Fruit fly (Drosophila melanogaster): ENCODE results near the gene trh.

The trh gene

dm6 chr3L:378072-378423 is 14.4 kb downstream of the trh start (continued):
- TF ChIP-seq CG4707 (GFP tag; optimal IDR thresholded peaks at IDR 0.05) (no peak), CG8924 (tag; optimal IDR thresholded peaks at IDR 0.05) (no peak), CG1603 (tag; optimal IDR thresholded peaks at IDR 0.05) (no peak), CG6175 (GFP tag; IDR thresholded peaks at IDR 0.05) (no peak), nerfin-1 (tag; optimal IDR thresholded peaks at IDR 0.05) (peak; percentile 55), rib (GFP tag; IDR thresholded peaks at IDR 0.05) (no peak), h (optimal IDR thresholded peaks at IDR 0.05) (no peak), CG33557 (GFP tag; optimal IDR thresholded peaks at IDR 0.05) (no peak), CG33213 (GFP tag; optimal IDR thresholded peaks at IDR 0.05) (no peak), gfzf (GFP tag; optimal IDR thresholded peaks at IDR 0.05) (no peak), gsb (GFP tag; IDR thresholded peaks at IDR 0.05) (no peak), vvl (GFP tag; IDR thresholded peaks at IDR 0.05) (peak; percentile 67), ind (GFP tag; optimal IDR thresholded peaks at IDR 0.05) (no peak), CG5180 (GFP tag; optimal IDR thresholded peaks at IDR 0.05) (no peak), CG30403 (GFP tag; optimal IDR thresholded peaks at IDR 0.05) (no peak), CG9609 (GFP tag; optimal IDR thresholded peaks at IDR 0.05) (peak; percentile 6), chif (GFP tag; optimal IDR thresholded peaks at IDR 0.05) (peak in 1 of 2 experiments; percentile 13), Dad (GFP tag; optimal IDR thresholded peaks at IDR 0.05) (no peak), CG11085 (GFP tag; IDR thresholded peaks at IDR 0.05) (no peak), CG34224 (GFP tag; IDR thresholded peaks at IDR 0.05; ENCODE audit: partially characterized antibody) (0 out of 3 replicates have a peak, but pooled peaks have one; percentile 39), Mrtf (GFP tag; IDR thresholded peaks at IDR 0.05) (no peak), dmrt11E (tag; optimal IDR thresholded peaks at IDR 0.05) (no peak), CG4360 (GFP tag; IDR thresholded peaks at IDR 0.05) (peak; percentile 78), pho (GFP tag; optimal IDR thresholded peaks at IDR 0.05) (no peak), CG17802 (tag; optimal IDR thresholded peaks at IDR 0.05) (no peak), pum (GFP tag; optimal IDR thresholded peaks at IDR 0.05) (no peak), CG14860 (GFP tag; IDR thresholded peaks at IDR 0.05; ENCODE audit: partially characterized antibody) (peak; percentile 64), CG42726 (GFP tag; IDR thresholded peaks at IDR 0.05; ENCODE audit: partially characterized antibody) (0 out of 2 replicates have a peak, but pooled peaks have one; percentile 46), zfh2 (GFP tag; optimal IDR thresholded peaks at IDR 0.05) (no peak), zf30C (GFP tag; optimal IDR thresholded peaks at IDR 0.05) (no peak), CG15073 (GFP tag; optimal IDR thresholded peaks at IDR 0.05) (no peak), corto (GFP tag; optimal IDR thresholded peaks at IDR 0.05) (no peak), Xbp1 (GFP tag; optimal IDR thresholded peaks at IDR 0.05) (no peak), jigr1 (GFP tag; IDR thresholded peaks at IDR 0.05) (no peak), CG8089 (GFP tag; optimal IDR thresholded peaks at IDR 0.05) (no peak), tup (GFP tag; optimal IDR thresholded peaks at IDR 0.05) (no peak), CG1529 (GFP tag; optimal IDR thresholded peaks at IDR 0.05) (no peak), emc (GFP tag; optimal IDR thresholded peaks at IDR 0.05) (no peak), ara (GFP tag; IDR thresholded peaks at IDR 0.05) (no peak), CG9437 (GFP tag; optimal IDR thresholded peaks at IDR 0.05) (no peak), prd (optimal IDR thresholded peaks at IDR 0.05) (no peak), prd (GFP tag; IDR thresholded peaks at IDR 0.05) (no peak), Fer1 (GFP tag; optimal IDR thresholded peaks at IDR 0.05) (no peak), tin (GFP tag; optimal IDR thresholded peaks at IDR 0.05) (no peak), Hr39 (optimal IDR thresholded peaks at IDR 0.05) (no peak), lilli (GFP tag; optimal IDR thresholded peaks at IDR 0.05) (no peak), CG14965 (GFP tag; optimal IDR thresholded peaks at IDR 0.05; ENCODE audit: borderline replicate concordance) (no peak), CrebB (tag; optimal IDR thresholded peaks at IDR 0.05) (no peak), Taf1 (GFP tag; IDR thresholded peaks at IDR 0.05) (no peak), gro (GFP tag; optimal IDR thresholded peaks at IDR 0.05) (no peak), ATbp (GFP tag; optimal IDR thresholded peaks at IDR 0.05) (no peak), seq (GFP tag; IDR thresholded peaks at IDR 0.05) (peak; percentile 16; the same call in 1 of the 2 replicates), sim (GFP tag; IDR thresholded peaks at IDR 0.05) (no peak)
